Fruit fly (Drosophila melanogaster) Kc167 (cell line): ENCODE data around the gene Aven.

Experiments
- Myc ChIP-seq: fragments of >200 bp; optimal IDR thresholded peaks from 2 replicates; lab custom pipeline; 2017; ENCODE audit warnings: missing external identifiers
- Sin3A ChIP-seq: fragments of >200 bp; optimal IDR thresholded peaks from 2 replicates; lab custom pipeline; 2018; ENCODE audit warnings: missing external identifiers
- h ChIP-seq: fragments of >200 bp; optimal IDR thresholded peaks from 3 replicates; lab custom pipeline; 2018; ENCODE audit warnings: missing external identifiers
- insv ChIP-seq: fragments of >200 bp; optimal IDR thresholded peaks from 3 replicates; lab custom pipeline; 2018; ENCODE audit warnings: missing external identifiers
- psq ChIP-seq: fragments of >200 bp; optimal IDR thresholded peaks from 2 replicates; lab custom pipeline; 2017; ENCODE audit warnings: missing external identifiers
- ttk ChIP-seq: sonication (Bioruptor generic); optimal IDR thresholded peaks from 2 replicates; lab custom pipeline; 2017; ENCODE audit warnings: missing external identifiers

- TF ChIP-seq psq (lab: Kevin White, UChicago) (no peak), Myc (no peak), insv (lab: Kevin White, UChicago) (peak; percentile 81), ttk (lab: Kevin White, UChicago) (no peak), h (lab: Kevin White, UChicago) (peak; percentile 64), Sin3A (lab: Kevin White, UChicago) (no peak)
Observed at dm6 chrX:12665112-12665795, 35.8 kb upstream of the Aven start.
